Worm (Caenorhabditis elegans) whole organism, young adult: ENCODE data around the gene Y51H7C.9.
"Not testable (repeated sequence)": the region's sequence is repeated elsewhere in the genome, so short reads cannot be mapped to it uniquely, and the experiment has no call there.

Experiments
- rec-8 ChIP-seq, 2 experiments: sonication (generic microtip); optimal IDR thresholded peaks; 2 replicates each; lab custom pipeline; 2016; ENCODE audit warnings: mild to moderate bottlenecking in 2 of 2, missing genetic modification characterization in 2 of 2, missing genetic modification reagents in 2 of 2, missing genotype in 2 of 2, missing biosample characterization in 1 of 2, missing compliant biosample characterization in 1 of 2, moderate library complexity in 1 of 2
- tbx-9 ChIP-seq: sonication (generic microtip); optimal IDR thresholded peaks from 2 replicates; lab custom pipeline; 2016; ENCODE audit warnings: borderline replicate concordance, missing genetic modification characterization, inconsistent platforms, missing compliant biosample characterization

DNA sequence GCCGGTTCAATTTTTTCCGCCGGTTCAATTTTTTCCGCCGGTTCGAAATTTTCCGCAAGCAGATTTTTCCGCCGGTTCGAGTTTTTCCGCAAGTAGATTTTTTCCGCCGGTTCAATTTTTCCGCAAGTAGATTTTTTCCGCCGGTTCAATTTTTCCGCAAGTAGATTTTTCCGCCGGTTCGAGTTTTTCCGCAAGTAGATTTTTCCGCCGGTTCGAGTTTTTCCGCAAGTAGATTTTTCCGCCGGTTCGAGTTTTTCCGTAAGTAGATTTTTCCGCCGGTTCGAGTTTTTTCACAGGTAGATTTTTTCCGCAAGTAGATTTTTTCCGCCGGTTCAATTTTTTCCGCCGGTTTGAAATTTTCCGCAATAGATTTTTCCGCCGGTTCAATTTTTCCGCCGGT is 43.1 kb upstream of the Y51H7C.9 start:
- not testable (repeated sequence) for TF ChIP-seq tbx-9 (tag; lab: Kevin White, UChicago); rec-8 (tag; optimal IDR thresholded peaks at IDR 0.05; lab: Kevin White, UChicago)
